Worm (Caenorhabditis elegans) whole organism, L1 larva: ENCODE measurements around the gene Y39G8B.2.

Experiments
- F16B12.6 ChIP-seq: fragments of 150-350 bp; optimal IDR thresholded peaks from 2 replicates; lab custom pipeline; 2014; ENCODE audit warnings: missing biosample characterization, missing genetic modification characterization
- Y116A8C.19 ChIP-seq: sonication (generic microtip); optimal IDR thresholded peaks from 2 replicates; lab custom pipeline; 2016; ENCODE audit warnings: missing compliant biosample characterization, missing genetic modification characterization, borderline replicate concordance
- aha-1 ChIP-seq: fragments of 150-350 bp; optimal IDR thresholded peaks from 2 replicates; lab custom pipeline; 2014; ENCODE audit warnings: missing biosample characterization, missing genetic modification characterization
- ama-1 ChIP-seq: fragments of 150-350 bp; optimal IDR thresholded peaks from 2 replicates; lab custom pipeline; 2014
- blmp-1 ChIP-seq: fragments of 150-350 bp; optimal IDR thresholded peaks from 2 replicates; lab custom pipeline; 2014; ENCODE audit warnings: missing biosample characterization, missing genetic modification characterization
- ceh-82 ChIP-seq, 3 experiments: fragments of 150-350 bp in 1 of 3; sonication (generic microtip) in 2 of 3; optimal IDR thresholded peaks; 2 replicates each; lab custom pipeline; 2014 to 2017; ENCODE audit warnings: missing biosample characterization in 3 of 3, missing genetic modification characterization in 3 of 3
- ceh-88 ChIP-seq: fragments of 200-800 bp; sonication (Bioruptor generic); IDR thresholded peaks from 2 replicates; pipeline ENCODE4 v1.3.6; 2022; ENCODE audit warnings: missing genetic modification characterization, missing compliant biosample characterization
- ces-1 ChIP-seq: fragments of 150-350 bp; optimal IDR thresholded peaks from 2 replicates; lab custom pipeline; 2014; ENCODE audit warnings: missing biosample characterization, missing genetic modification reagents, missing genetic modification characterization
- dsc-1 ChIP-seq: sonication (generic microtip); optimal IDR thresholded peaks from 2 replicates; lab custom pipeline; 2016; ENCODE audit warnings: mild to moderate bottlenecking, missing genetic modification characterization, missing compliant biosample characterization
- efl-1 ChIP-seq, 4 experiments: fragments of 150-350 bp; optimal IDR thresholded peaks in 3 of 4; peaks in 1 of 4; 1 replicate in 1 of 4; 2 replicates in 3 of 4; lab custom pipeline; 2014; ENCODE audit warnings: missing biosample characterization in 2 of 4, missing genetic modification characterization in 2 of 4, missing genetic modification reagents in 2 of 4
- egl-27 ChIP-seq, 2 experiments: fragments of 150-350 bp in 1 of 2; sonication (generic microtip); optimal IDR thresholded peaks; 3 replicates each; lab custom pipeline; 2017 to 2018; ENCODE audit warnings: missing biosample characterization in 2 of 2, missing genetic modification characterization in 2 of 2, missing genetic modification reagents in 2 of 2
- elt-2 ChIP-seq: sonication (generic microtip); optimal IDR thresholded peaks from 2 replicates; lab custom pipeline; 2016; ENCODE audit warnings: missing genetic modification characterization, mild to moderate bottlenecking, inconsistent platforms, missing compliant biosample characterization, missing genetic modification reagents
- ets-5 ChIP-seq: fragments of 200-800 bp; sonication (Bioruptor generic); IDR thresholded peaks from 2 replicates; pipeline ENCODE4 v1.3.6; 2022; ENCODE audit warnings: missing genetic modification characterization, missing compliant biosample characterization
- fkh-10 ChIP-seq: sonication (generic microtip); optimal IDR thresholded peaks from 2 replicates; lab custom pipeline; 2017; ENCODE audit warnings: missing biosample characterization, missing genetic modification reagents, missing genetic modification characterization
- fkh-8 ChIP-seq: sonication (generic microtip); optimal IDR thresholded peaks from 2 replicates; lab custom pipeline; 2016; ENCODE audit warnings: mild to moderate bottlenecking, missing genetic modification characterization, missing compliant biosample characterization
- hlh-17 ChIP-seq: fragments of 200-800 bp; sonication (Bioruptor generic); optimal IDR thresholded peaks from 2 replicates; lab custom pipeline; 2018; ENCODE audit warnings: missing genetic modification characterization, mild to moderate bottlenecking, missing compliant biosample characterization, moderate library complexity, borderline replicate concordance
- lin-35 ChIP-seq, 2 experiments: fragments of 150-350 bp; optimal IDR thresholded peaks; 2 replicates each; lab custom pipeline; 2014; ENCODE audit warnings: missing biosample characterization in 2 of 2, missing genetic modification characterization in 2 of 2, missing genetic modification reagents in 2 of 2
- lir-3 ChIP-seq: sonication (generic microtip); optimal IDR thresholded peaks from 2 replicates; lab custom pipeline; 2016; ENCODE audit warnings: mild to moderate bottlenecking, missing genetic modification characterization, moderate library complexity, missing compliant biosample characterization; ENCODE audit not compliant: poor library complexity
- lsy-2 ChIP-seq, 2 experiments: fragments of 150-350 bp; optimal IDR thresholded peaks; 2 replicates each; lab custom pipeline; 2014; ENCODE audit warnings: missing biosample characterization in 2 of 2, missing genetic modification characterization in 2 of 2
- mab-9 ChIP-seq: fragments of 200-800 bp; sonication (Bioruptor generic); IDR thresholded peaks from 2 replicates; pipeline ENCODE4 v1.3.6; 2022; ENCODE audit warnings: missing genetic modification reagents, missing genetic modification characterization, missing compliant biosample characterization
- nhr-12 ChIP-seq: sonication (generic microtip); optimal IDR thresholded peaks from 2 replicates; lab custom pipeline; 2017; ENCODE audit warnings: missing biosample characterization, missing genetic modification characterization
- nhr-19 ChIP-seq: fragments of 200-800 bp; sonication (Bioruptor generic); conservative IDR thresholded peaks from 2 replicates; pipeline ENCODE4 v1.3.6; 2022; ENCODE audit warnings: missing genetic modification characterization, missing compliant biosample characterization
- nhr-47 ChIP-seq: sonication (generic microtip); optimal IDR thresholded peaks from 2 replicates; lab custom pipeline; 2016; ENCODE audit warnings: mild to moderate bottlenecking, missing genetic modification characterization, moderate library complexity, missing compliant biosample characterization
- nhr-71 ChIP-seq: sonication (generic microtip); optimal IDR thresholded peaks from 2 replicates; lab custom pipeline; 2016; ENCODE audit warnings: mild to moderate bottlenecking, missing genetic modification characterization, moderate library complexity, missing compliant biosample characterization
- nhr-84 ChIP-seq: sonication (generic microtip); optimal IDR thresholded peaks from 2 replicates; lab custom pipeline; 2017; ENCODE audit warnings: missing biosample characterization, missing genetic modification characterization
- nhr-90 ChIP-seq: sonication (generic microtip); optimal IDR thresholded peaks from 2 replicates; lab custom pipeline; 2016; ENCODE audit warnings: mild to moderate bottlenecking, missing genetic modification characterization, missing compliant biosample characterization; ENCODE audit not compliant: poor library complexity
- pag-3 ChIP-seq: sonication (generic microtip); optimal IDR thresholded peaks from 2 replicates; lab custom pipeline; 2017; ENCODE audit warnings: missing genetic modification characterization, mild to moderate bottlenecking, missing compliant biosample characterization, antibody characterized with exemption, borderline replicate concordance; ENCODE audit not compliant: insufficient read depth
- snpc-4 ChIP-seq: fragments of 150-350 bp; optimal IDR thresholded peaks from 2 replicates; lab custom pipeline; 2014; ENCODE audit warnings: missing biosample characterization, missing genetic modification characterization
- tlp-1 ChIP-seq: fragments of 150-350 bp; optimal IDR thresholded peaks from 2 replicates; lab custom pipeline; 2014; ENCODE audit warnings: missing biosample characterization, missing genetic modification characterization
- unc-62 ChIP-seq: fragments of 150-350 bp; optimal IDR thresholded peaks from 2 replicates; lab custom pipeline; 2014; ENCODE audit warnings: missing biosample characterization, missing genetic modification reagents, missing genetic modification characterization
- unc-86 ChIP-seq: sonication (generic microtip); optimal IDR thresholded peaks from 2 replicates; lab custom pipeline; 2016; ENCODE audit warnings: missing genetic modification characterization, missing compliant biosample characterization
- xbp-1 ChIP-seq: sonication (generic microtip); optimal IDR thresholded peaks from 2 replicates; lab custom pipeline; 2016; ENCODE audit warnings: missing genetic modification characterization, missing compliant biosample characterization
- zip-4 ChIP-seq: fragments of 200-800 bp; sonication (Bioruptor generic); optimal IDR thresholded peaks from 2 replicates; lab custom pipeline; 2018; ENCODE audit warnings: mild to moderate bottlenecking, missing genetic modification characterization, moderate library complexity, missing compliant biosample characterization
- ztf-11 ChIP-seq, 2 experiments: sonication (generic microtip); optimal IDR thresholded peaks; 2 replicates each; lab custom pipeline; 2016 to 2017; ENCODE audit warnings: missing genetic modification characterization in 2 of 2, missing biosample characterization in 1 of 2, missing compliant biosample characterization in 1 of 2

The Y39G8B.2 gene

ce11 chrII:14010656-14011376 lies 34.8 kb upstream of the Y39G8B.2 start, which contains the start of gene F01D5.8:
Gene F01D5.8, plus strand, starts transcription at chrII:14010706.
- TF ChIP-seq elt-2 (tag; lab: Kevin White, UChicago) (peak; percentile 33), lir-3 (no peak), ceh-82 (tag; optimal IDR thresholded peaks at IDR 0.05; lab: Kevin White, UChicago) (no peak), efl-1 (optimal IDR thresholded peaks at IDR 0.05; lab: Kevin White, UChicago) (no peak), efl-1 (GFP tag; optimal IDR thresholded peaks at IDR 0.05 in 1 of 2; lab: Kevin White, UChicago) (peak in 1 of 2 experiments; percentile 62), Y116A8C.19 (tag; lab: Kevin White, UChicago) (no peak), lin-35 (GFP tag; optimal IDR thresholded peaks at IDR 0.05; lab: Kevin White, UChicago) (peak in 1 of 2 experiments; percentile 9), nhr-90 (tag; lab: Kevin White, UChicago) (no peak), F16B12.6 (no peak)
- TF ChIP-seq, all 84 proteins: peak for 3

DNA sequence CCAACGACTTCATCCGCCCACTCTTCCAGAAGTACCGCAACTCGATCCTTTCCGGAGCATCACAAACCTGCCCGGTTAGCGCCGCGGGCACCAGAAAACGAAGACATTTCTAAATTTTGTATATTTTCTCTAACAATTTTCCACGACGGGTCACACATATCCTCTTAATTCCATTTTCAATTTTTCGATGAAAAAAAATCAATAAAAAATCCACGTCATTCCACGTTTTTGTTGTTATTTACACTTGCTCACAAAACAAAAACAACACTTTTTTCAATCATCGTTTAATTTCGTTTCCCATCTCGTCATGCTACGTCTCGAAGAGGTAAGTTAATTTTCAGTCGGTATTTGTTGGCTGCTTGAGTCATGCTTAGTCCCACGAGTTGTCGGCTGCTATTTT lies 32.3 kb upstream of the Y39G8B.2 start, which contains the start of gene F01D5.7:
Gene F01D5.7 (plus strand): TSS at position 301 of the 400 bp plus-strand sequence.
- TF ChIP-seq fkh-8 (tag; lab: Kevin White, UChicago) (no peak), hlh-17 (GFP tag; lab: Kevin White, UChicago) (no peak), unc-86 (tag; lab: Kevin White, UChicago) (no peak), egl-27 (tag; optimal IDR thresholded peaks at IDR 0.05; lab: Kevin White, UChicago) (no peak), nhr-71 (tag; lab: Kevin White, UChicago) (no peak), xbp-1 (tag; lab: Kevin White, UChicago) (no peak), nhr-19 (GFP tag; lab: Robert Waterston, UW) (no peak), F16B12.6 (no peak), ama-1 (lab: Kevin White, UChicago) (no peak)

DNA sequence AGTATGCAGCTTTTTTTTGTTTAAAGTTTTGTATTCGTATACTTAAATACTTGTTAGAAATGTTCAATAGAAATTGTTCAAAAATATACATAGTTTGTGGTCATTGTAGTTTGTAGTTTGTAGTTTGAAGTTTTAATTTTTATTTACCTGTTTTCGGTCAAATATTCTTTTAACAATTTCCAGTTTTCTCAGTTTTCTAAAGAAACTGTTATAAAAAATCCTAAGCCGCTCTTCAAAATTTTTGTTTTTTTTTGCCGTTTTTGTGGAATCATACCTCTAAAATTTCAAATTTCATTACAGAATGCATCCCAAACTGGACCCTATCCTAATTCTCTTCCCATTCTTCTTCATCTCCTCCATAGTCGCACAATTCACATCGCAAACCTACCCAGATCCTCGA lies 30.2 kb upstream of the Y39G8B.2 start, which contains the start of gene F01D5.6:
Gene F01D5.6 (plus strand): TSS at position 301 of the 400 bp plus-strand sequence.
- TF ChIP-seq lir-3, result no peak
- no peak for TF ChIP-seq nhr-84 (tag; lab: Kevin White, UChicago)
- TF ChIP-seq nhr-12, result no peak
- TF ChIP-seq pag-3 (tag; lab: Kevin White, UChicago), result no peak
- no peak for TF ChIP-seq ztf-11 (tag; optimal IDR thresholded peaks at IDR 0.05; lab: Kevin White, UChicago)
- TF ChIP-seq dsc-1 (tag; lab: Kevin White, UChicago), result no peak
- TF ChIP-seq ets-5 (GFP tag; lab: Robert Waterston, UW), result no peak
- TF ChIP-seq ceh-88 (GFP tag; lab: Robert Waterston, UW), result no peak

ce11 chrII:14005183-14005582 lies 29.2 kb upstream of the Y39G8B.2 start:
- TF ChIP-seq unc-86 (tag; lab: Kevin White, UChicago) (no peak), efl-1 (optimal IDR thresholded peaks at IDR 0.05; lab: Kevin White, UChicago) (no peak), efl-1 (GFP tag; optimal IDR thresholded peaks at IDR 0.05 in 1 of 2; lab: Kevin White, UChicago) (peak in 1 of 2 experiments; percentile 75)

DNA sequence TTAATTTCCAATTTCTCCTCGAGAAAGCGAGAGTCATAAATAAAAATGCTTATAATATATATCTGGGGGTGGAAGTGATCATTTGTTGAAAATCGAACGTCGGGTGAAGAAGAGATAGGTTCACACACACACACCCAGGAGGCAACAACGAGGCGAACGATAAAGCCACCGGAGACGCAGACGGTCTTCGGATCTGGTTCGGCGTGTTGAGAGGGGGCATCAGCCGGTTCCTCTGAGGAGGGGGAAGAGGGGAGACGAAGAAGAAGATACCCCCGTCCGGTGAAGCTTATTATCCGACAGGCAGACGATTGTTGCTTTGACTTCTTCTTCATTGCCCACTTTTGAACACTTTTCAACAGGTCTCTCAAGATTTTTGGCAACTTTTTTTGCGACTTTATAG lies 28.7 kb upstream of the Y39G8B.2 start:
- TF ChIP-seq mab-9 (GFP tag; lab: Robert Waterston, UW) (no peak), blmp-1 (peak; percentile 44)
- TF ChIP-seq, all 84 proteins: peak for 1

DNA sequence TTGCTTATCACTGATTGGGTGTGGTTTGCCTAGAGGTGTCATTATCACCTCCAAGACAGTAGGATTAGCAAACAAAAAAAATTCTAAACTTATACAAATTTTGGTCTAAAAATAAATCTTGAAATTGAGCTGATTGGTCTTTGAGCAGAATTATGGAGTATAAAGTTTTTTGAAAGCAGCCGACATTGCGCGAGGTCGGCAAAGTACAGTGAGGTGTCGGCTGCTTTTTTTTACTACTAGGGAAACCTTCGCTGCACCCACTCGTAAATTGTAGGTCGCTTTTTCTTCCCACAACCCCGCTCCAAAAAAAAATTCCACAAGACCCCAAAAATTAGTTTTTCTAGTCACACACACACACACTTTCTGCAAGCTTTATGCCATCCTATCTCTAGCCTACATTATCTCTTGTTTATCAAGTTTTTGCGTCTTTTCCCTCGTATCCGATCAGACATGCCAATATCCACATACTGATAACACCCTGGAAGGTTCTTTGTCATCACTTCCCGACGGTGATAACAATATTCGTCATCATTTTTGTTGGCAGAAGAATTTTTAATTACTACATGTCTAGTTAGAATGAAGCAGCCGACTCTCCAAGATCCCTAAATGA lies 27.9 kb upstream of the Y39G8B.2 start:
- TF ChIP-seq aha-1 (no peak), tlp-1 (tag; lab: Kevin White, UChicago) (no peak), ceh-82 (tag; optimal IDR thresholded peaks at IDR 0.05; lab: Kevin White, UChicago) (no peak), efl-1 (optimal IDR thresholded peaks at IDR 0.05; lab: Kevin White, UChicago) (no peak), efl-1 (GFP tag; optimal IDR thresholded peaks at IDR 0.05 in 1 of 2; lab: Kevin White, UChicago) (peak in 1 of 2 experiments; percentile 74), unc-62 (GFP tag; lab: Kevin White, UChicago) (no peak), nhr-47 (tag; lab: Kevin White, UChicago) (no peak), fkh-10 (no peak), snpc-4 (peak; percentile 76), blmp-1 (peak; percentile 15), lsy-2 (tag; optimal IDR thresholded peaks at IDR 0.05; lab: Kevin White, UChicago) (no peak), zip-4 (GFP tag; lab: Kevin White, UChicago) (no peak), nhr-19 (GFP tag; lab: Robert Waterston, UW) (no peak), ces-1 (GFP tag; lab: Kevin White, UChicago) (no peak)
